Fruit fly (Drosophila melanogaster) Kc167 (cell line): ENCODE results near the gene Irk1.

Experiments
- Myc ChIP-seq: fragments of >200 bp; optimal IDR thresholded peaks from 2 replicates; lab custom pipeline; 2017; ENCODE audit warnings: missing external identifiers
- Sin3A ChIP-seq: fragments of >200 bp; optimal IDR thresholded peaks from 2 replicates; lab custom pipeline; 2018; ENCODE audit warnings: missing external identifiers
- h ChIP-seq: fragments of >200 bp; optimal IDR thresholded peaks from 3 replicates; lab custom pipeline; 2018; ENCODE audit warnings: missing external identifiers
- insv ChIP-seq: fragments of >200 bp; optimal IDR thresholded peaks from 3 replicates; lab custom pipeline; 2018; ENCODE audit warnings: missing external identifiers
- psq ChIP-seq: fragments of >200 bp; optimal IDR thresholded peaks from 2 replicates; lab custom pipeline; 2017; ENCODE audit warnings: missing external identifiers
- ttk ChIP-seq: sonication (Bioruptor generic); optimal IDR thresholded peaks from 2 replicates; lab custom pipeline; 2017; ENCODE audit warnings: missing external identifiers

DNA sequence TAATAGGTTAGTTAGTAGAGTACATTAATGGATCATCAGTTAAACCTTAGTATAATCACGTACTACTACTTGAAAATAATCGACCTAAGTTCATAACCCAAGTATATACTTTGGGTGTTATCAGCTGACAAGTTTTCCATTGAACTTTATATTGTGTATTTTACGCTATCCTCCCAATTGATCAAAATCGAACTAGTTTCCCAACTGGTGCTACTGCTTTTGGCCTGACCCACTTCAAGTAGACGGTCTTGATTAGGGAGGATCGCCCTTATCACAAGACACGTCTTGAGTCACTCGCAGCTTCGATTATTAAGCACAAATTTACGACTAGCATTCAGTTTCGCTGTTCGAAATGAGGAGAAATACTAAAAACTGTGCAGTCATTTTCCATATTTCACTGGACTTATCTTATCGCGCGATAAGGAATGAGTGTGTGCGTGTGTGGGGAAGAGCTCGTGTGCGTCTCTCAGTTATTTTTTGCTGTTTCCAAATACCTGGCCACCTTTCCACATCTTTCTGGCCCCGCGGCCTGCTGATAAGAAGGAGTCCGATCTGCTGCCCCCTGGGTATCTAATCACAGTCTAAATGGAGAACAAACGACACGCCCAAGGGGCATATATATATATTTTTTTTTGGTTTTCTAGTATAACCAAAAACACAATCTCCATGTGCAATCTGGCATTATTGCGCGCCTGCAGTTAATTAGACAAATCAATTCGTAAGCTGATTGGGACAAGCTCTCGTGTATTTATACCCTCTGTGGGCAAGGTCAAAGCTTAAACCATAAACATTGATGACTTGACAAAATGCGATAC is 21.2 kb downstream of the Irk1 start:
- TF ChIP-seq Myc (lab: Kevin White, UChicago) (no peak), psq (lab: Kevin White, UChicago) (no peak), insv (lab: Kevin White, UChicago) (no peak), h (no peak), Sin3A (lab: Kevin White, UChicago) (no peak), ttk (lab: Kevin White, UChicago) (no peak)
